Fruit fly (Drosophila melanogaster) whole organism, prepupa: ENCODE data around the gene mRpS33.

Experiments used
- Blimp-1 ChIP-seq: fragments of 200-800 bp; sonication (Bioruptor generic); optimal IDR thresholded peaks from 3 replicates; lab custom pipeline; 2017; ENCODE audit warnings: missing biosample characterization, missing genetic modification characterization, mild to moderate bottlenecking, moderate library complexity, missing genetic modification reagents
- CG10669 ChIP-seq: fragments of 200-800 bp; sonication (Bioruptor generic); optimal IDR thresholded peaks from 3 replicates; lab custom pipeline; 2018; ENCODE audit warnings: missing biosample characterization, mild to moderate bottlenecking, missing genetic modification characterization, moderate library complexity
- CG11762 ChIP-seq: fragments of 200-800 bp; sonication (Bioruptor generic); optimal IDR thresholded peaks from 3 replicates; lab custom pipeline; 2016; ENCODE audit warnings: missing biosample characterization, missing genetic modification characterization; ENCODE audit not compliant: insufficient read depth
- CG11902 ChIP-seq: fragments of 200-800 bp; sonication (Bioruptor generic); optimal IDR thresholded peaks from 3 replicates; lab custom pipeline; 2016; ENCODE audit warnings: missing biosample characterization, missing genetic modification characterization
- CG1621 ChIP-seq: fragments of 200-800 bp; sonication (Bioruptor generic); optimal IDR thresholded peaks from 3 replicates; lab custom pipeline; 2018; ENCODE audit warnings: missing biosample characterization, mild to moderate bottlenecking, missing genetic modification characterization
- CG16779 ChIP-seq: fragments of 200-800 bp; sonication (Bioruptor generic); optimal IDR thresholded peaks from 3 replicates; lab custom pipeline; 2017; ENCODE audit warnings: missing biosample characterization, mild to moderate bottlenecking, missing genetic modification characterization
- CG4318 ChIP-seq: fragments of 200-800 bp; sonication (Bioruptor generic); optimal IDR thresholded peaks from 3 replicates; lab custom pipeline; 2017; ENCODE audit warnings: missing biosample characterization, mild to moderate bottlenecking, missing genetic modification characterization
- CG6163 ChIP-seq: fragments of 200-800 bp; sonication (Bioruptor generic); IDR thresholded peaks from 3 replicates; pipeline ENCODE4 v1.3.6; 2022; ENCODE audit warnings: missing biosample characterization, missing genetic modification characterization
- CG6808 ChIP-seq: fragments of 200-800 bp; sonication (Bioruptor generic); optimal IDR thresholded peaks from 3 replicates; lab custom pipeline; 2017; ENCODE audit warnings: missing biosample characterization, missing genetic modification characterization, mild to moderate bottlenecking, moderate library complexity, missing genetic modification reagents
- CG8119 ChIP-seq: fragments of 200-800 bp; sonication (Bioruptor generic); IDR thresholded peaks from 3 replicates; pipeline ENCODE4 v1.3.6; 2022; ENCODE audit warnings: missing biosample characterization, missing genetic modification characterization
- Eip75B ChIP-seq: fragments of 200-800 bp; sonication (Bioruptor generic); optimal IDR thresholded peaks from 3 replicates; lab custom pipeline; 2016; ENCODE audit warnings: missing biosample characterization, missing genetic modification characterization
- Eip78C ChIP-seq: fragments of 200-800 bp; sonication (Bioruptor generic); peaks from one replicate; lab custom pipeline; 2016; ENCODE audit warnings: missing biosample characterization, missing genetic modification characterization
- Eip93F ChIP-seq: fragments of 200-800 bp; sonication (Bioruptor generic); optimal IDR thresholded peaks from 2 replicates; lab custom pipeline; 2016; ENCODE audit warnings: missing biosample characterization, mild to moderate bottlenecking, missing genetic modification characterization
- Gug ChIP-seq: fragments of 200-800 bp; sonication (Bioruptor generic); IDR thresholded peaks from 2 replicates; pipeline ENCODE4 v1.3.6; 2022; ENCODE audit warnings: missing biosample characterization, missing genetic modification characterization
- Hr39 ChIP-seq: fragments of 200-800 bp; sonication (Bioruptor generic); optimal IDR thresholded peaks from 2 replicates; lab custom pipeline; 2016; ENCODE audit warnings: missing biosample characterization, missing genetic modification characterization
- Hr4 ChIP-seq: fragments of 200-800 bp; sonication (Bioruptor generic); optimal IDR thresholded peaks from 3 replicates; lab custom pipeline; 2016; ENCODE audit warnings: missing biosample characterization, missing genetic modification characterization
- Lpt ChIP-seq: fragments of 200-800 bp; sonication (Bioruptor generic); optimal IDR thresholded peaks from 3 replicates; lab custom pipeline; 2016; ENCODE audit warnings: missing biosample characterization, missing genetic modification characterization
- Met ChIP-seq: fragments of 200-800 bp; sonication (Bioruptor generic); optimal IDR thresholded peaks from 3 replicates; lab custom pipeline; 2016; ENCODE audit warnings: missing biosample characterization, missing genetic modification characterization
- OdsH ChIP-seq: fragments of 200-800 bp; sonication (Bioruptor generic); optimal IDR thresholded peaks from 3 replicates; lab custom pipeline; 2016; ENCODE audit warnings: missing biosample characterization, missing genetic modification characterization
- Smox ChIP-seq: fragments of 200-800 bp; sonication (Bioruptor generic); optimal IDR thresholded peaks from 3 replicates; lab custom pipeline; 2016; ENCODE audit warnings: missing biosample characterization, missing genetic modification characterization
- Sox102F ChIP-seq: fragments of 200-800 bp; sonication (Bioruptor generic); optimal IDR thresholded peaks from 2 replicates; lab custom pipeline; 2016; ENCODE audit warnings: missing biosample characterization, mild to moderate bottlenecking, missing genetic modification characterization
- Sox15 ChIP-seq: fragments of 200-800 bp; sonication (Bioruptor generic); optimal IDR thresholded peaks from 3 replicates; lab custom pipeline; 2016; ENCODE audit warnings: missing biosample characterization, missing genetic modification characterization
- achi ChIP-seq: fragments of 200-800 bp; sonication (Bioruptor generic); optimal IDR thresholded peaks from 3 replicates; lab custom pipeline; 2016; ENCODE audit warnings: missing biosample characterization, missing genetic modification characterization
- acj6 ChIP-seq: fragments of 200-800 bp; sonication (Bioruptor generic); optimal IDR thresholded peaks from 3 replicates; lab custom pipeline; 2016; ENCODE audit warnings: missing biosample characterization, missing genetic modification characterization
- dac ChIP-seq: fragments of 200-800 bp; sonication (Bioruptor generic); optimal IDR thresholded peaks from 2 replicates; lab custom pipeline; 2017; ENCODE audit warnings: missing biosample characterization, mild to moderate bottlenecking, missing genetic modification characterization
- dsx ChIP-seq: fragments of 200-800 bp; optimal IDR thresholded peaks from 3 replicates; lab custom pipeline; 2019; ENCODE audit warnings: missing biosample characterization, mild to moderate bottlenecking, missing genetic modification characterization, moderate library complexity; ENCODE audit not compliant: poor library complexity, severe bottlenecking
- eg ChIP-seq: fragments of 200-800 bp; sonication (Bioruptor generic); IDR thresholded peaks from 3 replicates; pipeline ENCODE4 v1.3.6; 2022; ENCODE audit warnings: missing biosample characterization, missing genetic modification characterization
- esn ChIP-seq: fragments of 200-800 bp; sonication (Bioruptor generic); optimal IDR thresholded peaks from 2 replicates; lab custom pipeline; 2016; ENCODE audit warnings: missing biosample characterization, mild to moderate bottlenecking, missing genetic modification characterization, moderate library complexity
- fd85E ChIP-seq: fragments of 200-800 bp; sonication (Bioruptor generic); optimal IDR thresholded peaks from 3 replicates; lab custom pipeline; 2016; ENCODE audit warnings: missing biosample characterization, missing genetic modification characterization
- fkh ChIP-seq: fragments of 200-800 bp; sonication (Bioruptor generic); optimal IDR thresholded peaks from 3 replicates; lab custom pipeline; 2017; ENCODE audit warnings: missing biosample characterization, mild to moderate bottlenecking, missing genetic modification characterization, moderate library complexity
- lz ChIP-seq: fragments of 200-800 bp; sonication (Bioruptor generic); optimal IDR thresholded peaks from 3 replicates; lab custom pipeline; 2016; ENCODE audit warnings: missing biosample characterization, missing genetic modification characterization
- net ChIP-seq: fragments of 200-800 bp; sonication (Bioruptor generic); optimal IDR thresholded peaks from 3 replicates; lab custom pipeline; 2016; ENCODE audit warnings: missing biosample characterization, missing genetic modification characterization
- ss ChIP-seq, 2 experiments: fragments of 200-800 bp; sonication (Bioruptor generic); optimal IDR thresholded peaks; 2 replicates in 1 of 2; 3 replicates in 1 of 2; lab custom pipeline; 2017 to 2018; ENCODE audit warnings: mild to moderate bottlenecking in 2 of 2, missing biosample characterization in 2 of 2, missing genetic modification characterization in 2 of 2, moderate library complexity in 1 of 2
- svp ChIP-seq: fragments of 200-800 bp; sonication (Bioruptor generic); peaks from one replicate; lab custom pipeline; 2016; ENCODE audit warnings: missing biosample characterization, missing genetic modification characterization
- topi ChIP-seq: fragments of 200-800 bp; sonication (Bioruptor generic); optimal IDR thresholded peaks from 3 replicates; lab custom pipeline; 2016; ENCODE audit warnings: missing biosample characterization, missing genetic modification characterization

mRpS33 gene

dm6 chr3R:16485487-16486233 is 49.3 kb upstream of the mRpS33 start (continued):
- TF ChIP-seq CG6163 (GFP tag; lab: Robert Waterston, UW) (peak; percentile 30; the same call in 1 of the 3 replicates), CG6808 (GFP tag; lab: Kevin White, UChicago) (no peak), CG1621 (no peak), CG16779 (tag; lab: Kevin White, UChicago) (no peak), fd85E (no peak), svp (no peak), CG11762 (GFP tag; lab: Kevin White, UChicago) (no peak), net (no peak), OdsH (GFP tag; lab: Kevin White, UChicago) (no peak), Hr39 (GFP tag; lab: Kevin White, UChicago) (no peak), lz (GFP tag; lab: Kevin White, UChicago) (no peak), Gug (no peak), topi (GFP tag; lab: Kevin White, UChicago) (no peak)

DNA sequence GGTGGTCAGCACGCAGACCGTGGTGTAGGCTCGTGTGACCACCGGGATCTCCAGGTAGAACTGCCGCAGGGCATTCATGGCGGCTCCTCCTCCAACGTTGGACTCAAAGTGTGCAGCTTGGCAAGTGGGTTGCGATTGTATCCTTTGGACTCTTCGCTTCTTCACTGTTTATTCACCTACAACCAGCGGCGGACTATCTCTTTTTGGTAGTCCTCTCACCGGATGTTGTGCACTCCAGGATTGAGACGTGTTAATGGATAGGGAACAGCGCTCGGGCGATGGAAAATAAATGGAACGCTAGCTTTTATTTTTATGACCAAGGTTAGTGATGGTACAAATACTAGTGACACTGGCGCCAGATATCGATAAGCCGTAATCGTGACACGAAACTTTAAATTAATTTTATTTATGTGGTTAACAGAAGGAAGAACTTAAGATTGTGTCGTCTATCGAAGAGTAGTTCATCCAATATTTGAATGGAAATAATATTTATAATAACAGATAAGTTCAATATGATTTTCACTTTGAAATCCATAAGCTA is 47.5 kb upstream of the mRpS33 start, which contains the start of gene Der-2:
Gene Der-2, minus strand, starts transcription at position 347 of the 541 bp plus-strand sequence.
- TF ChIP-seq Eip78C (peak; percentile 25), CG16779 (tag; lab: Kevin White, UChicago) (no peak)

DNA sequence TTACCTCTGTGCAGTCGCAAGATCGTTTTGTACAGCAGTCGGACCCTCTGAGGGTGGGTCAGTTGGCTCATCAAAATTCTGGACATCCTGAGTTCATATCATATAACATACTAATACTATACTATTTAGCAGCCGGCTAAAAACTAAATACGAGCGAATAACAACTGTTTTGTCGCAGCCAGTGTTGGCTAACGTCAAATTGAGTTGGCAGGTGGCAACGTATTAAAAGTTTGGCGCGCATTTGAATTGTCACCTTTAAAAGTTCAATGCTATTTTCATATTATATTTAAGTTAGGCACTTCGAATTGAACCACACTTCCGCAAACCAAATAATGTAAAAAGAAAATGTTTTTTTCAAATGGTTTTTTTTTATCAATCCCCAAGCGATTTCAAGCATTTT is 45.9 kb upstream of the mRpS33 start, which contains the start of gene Sdhaf3:
Gene Sdhaf3, minus strand, starts transcription at position 177 of the 400 bp plus-strand sequence.
- TF ChIP-seq CG10669 (GFP tag; lab: Kevin White, UChicago) (no peak), esn (GFP tag; lab: Kevin White, UChicago) (peak; percentile 36), Eip78C (peak; percentile 3), CG11902 (GFP tag; lab: Kevin White, UChicago) (no peak), Eip75B (GFP tag; lab: Kevin White, UChicago) (no peak), CG8119 (GFP tag; lab: Robert Waterston, UW) (no peak), CG6163 (GFP tag; lab: Robert Waterston, UW) (no peak), Sox102F (GFP tag; lab: Kevin White, UChicago) (no peak)

DNA sequence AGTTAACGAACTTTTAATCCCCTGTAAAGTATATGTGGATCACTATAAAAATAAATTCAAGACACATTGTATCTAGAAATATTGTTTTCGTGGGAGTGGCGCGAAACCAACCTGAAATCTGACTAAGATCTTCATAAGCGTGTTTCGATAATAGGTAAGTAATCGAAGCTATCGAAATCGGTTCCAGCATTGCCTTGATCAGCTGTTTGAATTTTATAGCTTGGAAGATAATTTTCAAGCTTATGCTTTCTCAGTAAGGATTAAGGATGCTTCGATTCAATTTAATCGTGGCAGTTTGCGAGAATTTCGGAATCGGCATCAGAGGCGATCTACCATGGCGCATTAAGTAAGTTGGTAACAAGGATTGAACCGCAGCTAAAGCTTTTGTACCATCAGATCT is 44.6 kb upstream of the mRpS33 start, which contains the start of gene Dhfr:
Gene Dhfr, plus strand, starts transcription at position 173 of the 400 bp plus-strand sequence.
- TF ChIP-seq Eip78C (peak; percentile 12), dsx (GFP tag; lab: Kevin White, UChicago) (no peak)

DNA sequence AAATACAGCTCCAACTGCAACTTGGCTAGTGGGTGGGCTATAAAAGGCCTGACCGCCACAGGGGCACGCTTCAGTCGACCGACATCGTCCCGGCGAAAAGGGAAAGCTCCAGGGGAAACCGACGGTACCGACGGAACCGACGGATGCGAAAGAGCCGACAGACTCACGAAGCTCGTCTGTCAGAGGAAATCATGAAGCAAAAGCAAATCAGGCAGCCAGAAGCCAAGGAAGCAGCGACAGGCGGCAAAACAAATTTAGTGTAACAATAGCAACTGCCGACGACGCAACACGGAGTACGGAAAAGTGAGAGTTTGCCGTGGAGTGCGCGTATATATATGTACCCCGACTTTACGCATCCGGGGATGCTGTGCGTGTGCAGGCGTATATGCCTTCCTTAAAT is 40.6 kb upstream of the mRpS33 start, which contains the start of gene Gyc89Db:
Gene Gyc89Db, plus strand, starts transcription at position 78 of the 400 bp plus-strand sequence.
- no peak for TF ChIP-seq fkh
- no peak for TF ChIP-seq CG4318 (GFP tag; lab: Kevin White, UChicago)
- no peak for TF ChIP-seq net
- TF ChIP-seq Hr4 (GFP tag; lab: Kevin White, UChicago): no peak
- no peak for TF ChIP-seq achi (GFP tag; lab: Kevin White, UChicago)
- no peak for TF ChIP-seq Sox15 (GFP tag; lab: Kevin White, UChicago)
- no peak for TF ChIP-seq Met (GFP tag; lab: Kevin White, UChicago)
- TF ChIP-seq CG11762 (GFP tag; lab: Kevin White, UChicago): no peak
- no peak for TF ChIP-seq CG10669 (GFP tag; lab: Kevin White, UChicago)
- TF ChIP-seq Lpt (GFP tag; lab: Kevin White, UChicago): no peak
- no peak for TF ChIP-seq Blimp-1 (GFP tag; lab: Kevin White, UChicago)
- TF ChIP-seq ss (GFP tag; optimal IDR thresholded peaks at IDR 0.05; lab: Kevin White, UChicago): no peak
- no peak for TF ChIP-seq Smox (GFP tag; lab: Kevin White, UChicago)
- no peak for TF ChIP-seq dac (GFP tag; lab: Kevin White, UChicago)
- no peak for TF ChIP-seq Sox102F (GFP tag; lab: Kevin White, UChicago)
- TF ChIP-seq acj6: no peak
- TF ChIP-seq eg (GFP tag; lab: Robert Waterston, UW): no peak
- no peak for TF ChIP-seq Eip93F (GFP tag; lab: Kevin White, UChicago)
